Worm (Caenorhabditis elegans) whole organism, young adult: Measurements from ENCODE around the gene F15B9.8.

Source experiments
- B0261.1 ChIP-seq: sonication (generic microtip); optimal IDR thresholded peaks from 2 replicates; lab custom pipeline; 2016; ENCODE audit warnings: mild to moderate bottlenecking, missing genetic modification characterization, moderate library complexity, missing compliant biosample characterization
- B0336.3 ChIP-seq: fragments of 200-800 bp; sonication (Bioruptor generic); IDR thresholded peaks from 2 replicates; pipeline ENCODE4 v1.3.6; 2022; ENCODE audit warnings: missing genetic modification characterization, missing compliant biosample characterization
- C06A6.2 ChIP-seq: fragments of 200-800 bp; sonication (Bioruptor generic); conservative IDR thresholded peaks from 2 replicates; pipeline ENCODE4 v1.3.6; 2022; ENCODE audit warnings: missing genetic modification characterization, missing compliant biosample characterization
- D2030.7 ChIP-seq: fragments of 200-800 bp; sonication (Bioruptor generic); IDR thresholded peaks from 2 replicates; pipeline ENCODE4 v1.3.6; 2022; ENCODE audit warnings: missing genetic modification reagents, missing genetic modification characterization, missing compliant biosample characterization
- F22D6.2 ChIP-seq: sonication (generic microtip); optimal IDR thresholded peaks from 2 replicates; lab custom pipeline; 2016; ENCODE audit warnings: mild to moderate bottlenecking, missing genetic modification characterization, missing compliant biosample characterization
- F57A8.1 ChIP-seq: fragments of 200-800 bp; sonication (Bioruptor generic); optimal IDR thresholded peaks from 2 replicates; lab custom pipeline; 2018; ENCODE audit warnings: mild to moderate bottlenecking, missing genetic modification characterization, moderate library complexity, missing compliant biosample characterization
- K11D2.4 ChIP-seq: fragments of 200-800 bp; sonication (Bioruptor generic); IDR thresholded peaks from 2 replicates; pipeline ENCODE4 v1.3.6; 2022; ENCODE audit warnings: missing genetic modification reagents, missing genetic modification characterization, missing compliant biosample characterization
- Y53G8AR.9 ChIP-seq: fragments of 200-800 bp; sonication (Bioruptor generic); conservative IDR thresholded peaks from 2 replicates; pipeline ENCODE4 v1.3.6; 2022; ENCODE audit warnings: missing genetic modification reagents, missing genetic modification characterization, missing compliant biosample characterization
- Y67H2A.10 ChIP-seq: fragments of 200-800 bp; sonication (Bioruptor generic); conservative IDR thresholded peaks from 2 replicates; pipeline ENCODE4 v1.3.6; 2022; ENCODE audit warnings: missing genetic modification reagents, missing genetic modification characterization, missing compliant biosample characterization
- ZK185.1 ChIP-seq: sonication (generic microtip); optimal IDR thresholded peaks from 2 replicates; lab custom pipeline; 2016; ENCODE audit warnings: mild to moderate bottlenecking, missing genetic modification characterization, missing compliant biosample characterization; ENCODE audit not compliant: poor library complexity, severe bottlenecking
- akir-1 ChIP-seq: fragments of 200-800 bp; sonication (Bioruptor generic); optimal IDR thresholded peaks from 2 replicates; lab custom pipeline; 2018; ENCODE audit warnings: mild to moderate bottlenecking, missing genetic modification characterization, moderate library complexity, missing compliant biosample characterization
- atf-7 ChIP-seq: sonication (generic microtip); optimal IDR thresholded peaks from 2 replicates; lab custom pipeline; 2017; ENCODE audit warnings: mild to moderate bottlenecking, missing genetic modification characterization, missing compliant biosample characterization
- attf-6 ChIP-seq: fragments of 200-800 bp; sonication (Bioruptor generic); IDR thresholded peaks from 2 replicates; pipeline ENCODE4 v1.3.6; 2022; ENCODE audit warnings: missing genetic modification reagents, missing genetic modification characterization, missing compliant biosample characterization
- ceh-100 ChIP-seq: fragments of 200-800 bp; sonication (Bioruptor generic); IDR thresholded peaks from 2 replicates; pipeline ENCODE4 v1.3.6; 2022; ENCODE audit warnings: missing genetic modification reagents, missing genetic modification characterization, missing compliant biosample characterization
- ceh-40 ChIP-seq: fragments of 200-800 bp; sonication (Bioruptor generic); IDR thresholded peaks from 2 replicates; pipeline ENCODE4 v1.3.6; 2022; ENCODE audit warnings: missing genetic modification characterization, missing compliant biosample characterization
- ceh-58 ChIP-seq: fragments of 200-800 bp; sonication (Bioruptor generic); IDR thresholded peaks from 2 replicates; pipeline ENCODE4 v1.3.6; 2022; ENCODE audit warnings: missing genetic modification characterization, missing compliant biosample characterization
- ceh-91 ChIP-seq: fragments of 200-800 bp; sonication (Bioruptor generic); IDR thresholded peaks from 2 replicates; pipeline ENCODE4 v1.3.6; 2022; ENCODE audit warnings: missing genetic modification reagents, missing genetic modification characterization, missing compliant biosample characterization
- dox-1 ChIP-seq: fragments of 200-800 bp; sonication (Bioruptor generic); IDR thresholded peaks from 2 replicates; pipeline ENCODE4 v1.3.6; 2022; ENCODE audit warnings: missing genetic modification reagents, missing genetic modification characterization, missing compliant biosample characterization
- dpff-1 ChIP-seq: sonication (generic microtip); optimal IDR thresholded peaks from 2 replicates; lab custom pipeline; 2017; ENCODE audit warnings: mild to moderate bottlenecking, missing genetic modification characterization, missing compliant biosample characterization
- efl-1 ChIP-seq: fragments of 150-350 bp; optimal IDR thresholded peaks from 2 replicates; lab custom pipeline; 2014; ENCODE audit warnings: missing biosample characterization, missing genetic modification reagents, missing genetic modification characterization
- ekl-4 ChIP-seq: fragments of 200-800 bp; sonication (Bioruptor generic); IDR thresholded peaks from 2 replicates; pipeline ENCODE4 v1.3.6; 2022; ENCODE audit warnings: missing genetic modification reagents, missing genetic modification characterization, missing compliant biosample characterization
- ets-4 ChIP-seq: fragments of 200-800 bp; sonication (Bioruptor generic); optimal IDR thresholded peaks from 2 replicates; lab custom pipeline; 2018; ENCODE audit warnings: mild to moderate bottlenecking, missing genetic modification characterization, missing compliant biosample characterization
- gei-17 ChIP-seq: fragments of 200-800 bp; sonication (Bioruptor generic); optimal IDR thresholded peaks from 2 replicates; lab custom pipeline; 2018; ENCODE audit warnings: mild to moderate bottlenecking, missing genetic modification characterization, missing compliant biosample characterization
- him-1 ChIP-seq: sonication (generic microtip); optimal IDR thresholded peaks from 2 replicates; lab custom pipeline; 2016; ENCODE audit warnings: missing genotype, missing genetic modification reagents, missing genetic modification characterization, missing compliant biosample characterization
- lin-26 ChIP-seq: fragments of 200-800 bp; sonication (Bioruptor generic); IDR thresholded peaks from 2 replicates; pipeline ENCODE4 v1.3.6; 2022; ENCODE audit warnings: missing genetic modification reagents, missing genetic modification characterization, missing compliant biosample characterization
- lin-40 ChIP-seq: sonication (generic microtip); optimal IDR thresholded peaks from 2 replicates; lab custom pipeline; 2016; ENCODE audit warnings: missing genetic modification characterization, mild to moderate bottlenecking, missing compliant biosample characterization, missing genotype, missing genetic modification reagents
- lin-54 ChIP-seq: fragments of 200-800 bp; sonication (Bioruptor generic); optimal IDR thresholded peaks from 2 replicates; lab custom pipeline; 2018; ENCODE audit warnings: mild to moderate bottlenecking, missing genetic modification characterization, missing compliant biosample characterization
- lsy-27 ChIP-seq: sonication (generic microtip); optimal IDR thresholded peaks from 2 replicates; lab custom pipeline; 2017; ENCODE audit warnings: missing genetic modification characterization, mild to moderate bottlenecking, missing compliant biosample characterization, antibody characterized with exemption, missing genotype, borderline replicate concordance; ENCODE audit not compliant: insufficient read depth
- madf-3 ChIP-seq: fragments of 200-800 bp; sonication (Bioruptor generic); IDR thresholded peaks from 2 replicates; pipeline ENCODE4 v1.3.6; 2022; ENCODE audit warnings: missing genetic modification reagents, missing genetic modification characterization, missing compliant biosample characterization
- mxl-1 ChIP-seq: sonication (generic microtip); optimal IDR thresholded peaks from 2 replicates; lab custom pipeline; 2016; ENCODE audit warnings: missing genetic modification characterization, missing compliant biosample characterization
- nfya-1 ChIP-seq: sonication (generic microtip); optimal IDR thresholded peaks from 2 replicates; lab custom pipeline; 2017; ENCODE audit warnings: antibody characterized with exemption, missing compliant biosample characterization, missing genetic modification characterization, borderline replicate concordance; ENCODE audit not compliant: insufficient read depth
- nhr-179 ChIP-seq: sonication (generic microtip); optimal IDR thresholded peaks from 2 replicates; lab custom pipeline; 2016; ENCODE audit warnings: mild to moderate bottlenecking, missing genetic modification characterization, missing compliant biosample characterization
- nhr-27 ChIP-seq: fragments of 200-800 bp; sonication (Bioruptor generic); optimal IDR thresholded peaks from 2 replicates; lab custom pipeline; 2018; ENCODE audit warnings: mild to moderate bottlenecking, missing genetic modification characterization, moderate library complexity, missing compliant biosample characterization
- nhr-90 ChIP-seq: sonication (generic microtip); optimal IDR thresholded peaks from 2 replicates; lab custom pipeline; 2016; ENCODE audit warnings: missing genotype, mild to moderate bottlenecking, missing genetic modification characterization, missing compliant biosample characterization
- pha-4 ChIP-seq: fragments of 150-350 bp; sonication (generic microtip); optimal IDR thresholded peaks from 2 replicates; lab custom pipeline; 2014; ENCODE audit warnings: missing biosample characterization, missing genetic modification reagents, missing genetic modification characterization
- rcor-1 ChIP-seq: fragments of 200-800 bp; sonication (Bioruptor generic); IDR thresholded peaks from 2 replicates; pipeline ENCODE4 v1.3.6; 2022; ENCODE audit warnings: missing genetic modification reagents, missing genetic modification characterization, missing compliant biosample characterization
- repo-1 ChIP-seq: sonication (generic microtip); optimal IDR thresholded peaks from 2 replicates; lab custom pipeline; 2017; ENCODE audit warnings: mild to moderate bottlenecking, missing genetic modification characterization, missing compliant biosample characterization
- sdz-38 ChIP-seq: sonication (generic microtip); optimal IDR thresholded peaks from 2 replicates; lab custom pipeline; 2016; ENCODE audit warnings: missing genotype, missing genetic modification characterization, missing compliant biosample characterization
- snpc-1.1 ChIP-seq: sonication (generic microtip); optimal IDR thresholded peaks from 2 replicates; lab custom pipeline; 2017; ENCODE audit warnings: missing genetic modification characterization, mild to moderate bottlenecking, missing compliant biosample characterization, antibody characterized with exemption, moderate library complexity, missing genotype, missing genetic modification reagents; ENCODE audit not compliant: insufficient read depth
- snpc-3.4 ChIP-seq: sonication (generic microtip); optimal IDR thresholded peaks from 2 replicates; lab custom pipeline; 2017; ENCODE audit warnings: missing genetic modification characterization, mild to moderate bottlenecking, missing compliant biosample characterization, antibody characterized with exemption, moderate library complexity, missing genotype, missing genetic modification reagents
- tbp1 ChIP-seq: fragments of 200-800 bp; sonication (Bioruptor generic); optimal IDR thresholded peaks from 2 replicates; lab custom pipeline; 2018; ENCODE audit warnings: mild to moderate bottlenecking, missing genetic modification characterization, missing compliant biosample characterization
- tbx-9 ChIP-seq: sonication (generic microtip); optimal IDR thresholded peaks from 2 replicates; lab custom pipeline; 2016; ENCODE audit warnings: borderline replicate concordance, missing genetic modification characterization, inconsistent platforms, missing compliant biosample characterization
- unc-130 ChIP-seq: sonication (generic microtip); optimal IDR thresholded peaks from 2 replicates; lab custom pipeline; 2016; ENCODE audit warnings: missing genetic modification reagents, missing genetic modification characterization, missing compliant biosample characterization
- zfh-2 ChIP-seq: fragments of 200-800 bp; sonication (Bioruptor generic); conservative IDR thresholded peaks from 2 replicates; pipeline ENCODE4 v1.3.6; 2022; ENCODE audit warnings: missing genetic modification reagents, missing genetic modification characterization, missing compliant biosample characterization
- ztf-18 ChIP-seq: sonication (generic microtip); optimal IDR thresholded peaks from 2 replicates; lab custom pipeline; 2016; ENCODE audit warnings: missing genotype, mild to moderate bottlenecking, missing genetic modification characterization, missing compliant biosample characterization
- ztf-25 ChIP-seq: fragments of 200-800 bp; sonication (Bioruptor generic); IDR thresholded peaks from 2 replicates; pipeline ENCODE4 v1.3.6; 2022; ENCODE audit warnings: missing genetic modification reagents, missing genetic modification characterization, missing compliant biosample characterization
- ztf-28 ChIP-seq: fragments of 200-800 bp; sonication (Bioruptor generic); IDR thresholded peaks from 2 replicates; pipeline ENCODE4 v1.3.6; 2022; ENCODE audit warnings: missing genetic modification reagents, missing genetic modification characterization, missing compliant biosample characterization
- ztf-3 ChIP-seq: fragments of 200-800 bp; sonication (Bioruptor generic); optimal IDR thresholded peaks from 2 replicates; lab custom pipeline; 2018; ENCODE audit warnings: mild to moderate bottlenecking, missing genetic modification characterization, missing compliant biosample characterization

F15B9.8 gene

ce11 chrV:13026631-13027299 is 38.4 kb downstream of the F15B9.8 start (continued):
- TF ChIP-seq Y53G8AR.9 (GFP tag; lab: Robert Waterston, UW) = no peak
- no peak for TF ChIP-seq akir-1
- TF ChIP-seq dox-1 (GFP tag; lab: Robert Waterston, UW) = 0 out of 2 replicates have a peak, but pooled peaks have one; percentile 17
- no peak for TF ChIP-seq pha-4
- no peak for TF ChIP-seq ceh-40 (GFP tag; lab: Robert Waterston, UW)
- TF ChIP-seq F57A8.1 = no peak
- no peak for TF ChIP-seq Y67H2A.10
- peak; percentile 61 for TF ChIP-seq B0261.1 (tag; lab: Kevin White, UChicago)
- TF ChIP-seq dpff-1 (tag; lab: Kevin White, UChicago) = no peak
- no peak for TF ChIP-seq C06A6.2 (GFP tag; lab: Robert Waterston, UW)
- TF ChIP-seq repo-1 = no peak
- TF ChIP-seq snpc-1.1 (tag; lab: Kevin White, UChicago) = no peak
- TF ChIP-seq ceh-58 (GFP tag; lab: Robert Waterston, UW) = no peak
- TF ChIP-seq lin-26 (GFP tag; lab: Robert Waterston, UW) = peak; percentile 82
- no peak for TF ChIP-seq ets-4 (GFP tag; lab: Kevin White, UChicago)
- no peak for TF ChIP-seq mxl-1 (tag; lab: Kevin White, UChicago)
- TF ChIP-seq unc-130 (GFP tag; lab: Kevin White, UChicago) = no peak
- TF ChIP-seq attf-6 (GFP tag; lab: Robert Waterston, UW) = no peak
- no peak for TF ChIP-seq nhr-90
- TF ChIP-seq ztf-3 (GFP tag; lab: Kevin White, UChicago) = no peak
- TF ChIP-seq nhr-27 (tag; lab: Kevin White, UChicago) = no peak
- 0 out of 2 replicates have a peak, but pooled peaks have one; percentile 21 for TF ChIP-seq ztf-25 (GFP tag; lab: Robert Waterston, UW)
- TF ChIP-seq ztf-18 (tag; lab: Kevin White, UChicago) = peak; percentile 36
- TF ChIP-seq ZK185.1 (tag; lab: Kevin White, UChicago) = no peak
- no peak for TF ChIP-seq nfya-1 (tag; lab: Kevin White, UChicago)
- peak; percentile 49 for TF ChIP-seq D2030.7 (GFP tag; lab: Robert Waterston, UW)
- TF ChIP-seq snpc-3.4 (tag; lab: Kevin White, UChicago) = no peak
- no peak for TF ChIP-seq ztf-28 (GFP tag; lab: Robert Waterston, UW)
- no peak for TF ChIP-seq rcor-1 (GFP tag; lab: Robert Waterston, UW)
- no peak for TF ChIP-seq B0336.3 (GFP tag; lab: Robert Waterston, UW)
- no peak for TF ChIP-seq nhr-179
- TF ChIP-seq gei-17 (GFP tag; lab: Kevin White, UChicago) = no peak
- no peak for TF ChIP-seq madf-3
- no peak for TF ChIP-seq ceh-91 (GFP tag; lab: Robert Waterston, UW)
- TF ChIP-seq ekl-4 (GFP tag; lab: Robert Waterston, UW) = no peak

ce11 chrV:13028871-13029270 is 40.5 kb downstream of the F15B9.8 start:
- TF ChIP-seq atf-7 (tag; lab: Kevin White, UChicago) (no peak), lsy-27 (tag; lab: Kevin White, UChicago) (no peak), madf-3 (no peak), gei-17 (GFP tag; lab: Kevin White, UChicago) (no peak), F22D6.2 (tag; lab: Kevin White, UChicago) (no peak), akir-1 (no peak), K11D2.4 (GFP tag; lab: Robert Waterston, UW) (no peak), zfh-2 (GFP tag; lab: Robert Waterston, UW) (no peak), tbx-9 (tag; lab: Kevin White, UChicago) (no peak), lin-54 (GFP tag; lab: Kevin White, UChicago) (no peak), ceh-100 (GFP tag; lab: Robert Waterston, UW) (no peak), efl-1 (GFP tag; lab: Kevin White, UChicago) (no peak), dpff-1 (tag; lab: Kevin White, UChicago) (no peak), sdz-38 (tag; lab: Kevin White, UChicago) (no peak), tbp1 (no peak), him-1 (tag; lab: Kevin White, UChicago) (no peak), lin-40 (tag; lab: Kevin White, UChicago) (no peak)
